Worm (Caenorhabditis elegans) whole organism, young adult: ENCODE results near the gene csn-6.
A peak's percentile ranks its signal among the peaks of the same experiment; 100 is the strongest.

ENCODE experiments used
- B0035.1 ChIP-seq: sonication (generic microtip); optimal IDR thresholded peaks from 2 replicates; lab custom pipeline; 2016; ENCODE audit warnings: missing genetic modification characterization, mild to moderate bottlenecking, missing compliant biosample characterization, missing genotype, missing genetic modification reagents
- C06A6.2 ChIP-seq: fragments of 200-800 bp; sonication (Bioruptor generic); conservative IDR thresholded peaks from 2 replicates; pipeline ENCODE4 v1.3.6; 2022; ENCODE audit warnings: missing genetic modification characterization, missing compliant biosample characterization
- D2030.7 ChIP-seq: fragments of 200-800 bp; sonication (Bioruptor generic); IDR thresholded peaks from 2 replicates; pipeline ENCODE4 v1.3.6; 2022; ENCODE audit warnings: missing genetic modification reagents, missing genetic modification characterization, missing compliant biosample characterization
- F37B4.10 ChIP-seq: fragments of 200-800 bp; sonication (Bioruptor generic); IDR thresholded peaks from 2 replicates; pipeline ENCODE4 v1.3.6; 2022; ENCODE audit warnings: missing genetic modification characterization, missing compliant biosample characterization
- F52B5.7 ChIP-seq: sonication (generic microtip); optimal IDR thresholded peaks from 2 replicates; lab custom pipeline; 2016; ENCODE audit warnings: mild to moderate bottlenecking, missing genetic modification characterization, missing compliant biosample characterization
- F57A8.1 ChIP-seq: fragments of 200-800 bp; sonication (Bioruptor generic); optimal IDR thresholded peaks from 2 replicates; lab custom pipeline; 2018; ENCODE audit warnings: mild to moderate bottlenecking, missing genetic modification characterization, moderate library complexity, missing compliant biosample characterization
- K11D2.4 ChIP-seq: fragments of 200-800 bp; sonication (Bioruptor generic); IDR thresholded peaks from 2 replicates; pipeline ENCODE4 v1.3.6; 2022; ENCODE audit warnings: missing genetic modification reagents, missing genetic modification characterization, missing compliant biosample characterization
- Y67H2A.10 ChIP-seq: fragments of 200-800 bp; sonication (Bioruptor generic); conservative IDR thresholded peaks from 2 replicates; pipeline ENCODE4 v1.3.6; 2022; ENCODE audit warnings: missing genetic modification reagents, missing genetic modification characterization, missing compliant biosample characterization
- ama-1 ChIP-seq, 3 experiments: fragments of 150-350 bp in 1 of 3; sonication (generic microtip) in 2 of 3; optimal IDR thresholded peaks; 2 replicates each; lab custom pipeline; 2014 to 2018; ENCODE audit warnings: missing biosample characterization in 2 of 3, missing genetic modification characterization in 2 of 3, missing genetic modification reagents in 2 of 3
- aptf-2 ChIP-seq: fragments of 200-800 bp; sonication (Bioruptor generic); conservative IDR thresholded peaks from 2 replicates; pipeline ENCODE4 v1.3.6; 2022; ENCODE audit warnings: missing genetic modification reagents, missing genetic modification characterization, missing compliant biosample characterization
- athp-1 ChIP-seq: sonication (generic microtip); optimal IDR thresholded peaks from 2 replicates; lab custom pipeline; 2017; ENCODE audit warnings: mild to moderate bottlenecking, missing genetic modification characterization, missing compliant biosample characterization
- attf-6 ChIP-seq: fragments of 200-800 bp; sonication (Bioruptor generic); IDR thresholded peaks from 2 replicates; pipeline ENCODE4 v1.3.6; 2022; ENCODE audit warnings: missing genetic modification reagents, missing genetic modification characterization, missing compliant biosample characterization
- bed-1 ChIP-seq: fragments of 200-800 bp; sonication (Bioruptor generic); IDR thresholded peaks from 2 replicates; pipeline ENCODE4 v1.3.6; 2022; ENCODE audit warnings: missing genetic modification reagents, missing genetic modification characterization, missing compliant biosample characterization
- cebp-2 ChIP-seq: fragments of 200-800 bp; sonication (Bioruptor generic); IDR thresholded peaks from 2 replicates; pipeline ENCODE4 v1.3.6; 2022; ENCODE audit warnings: missing genetic modification characterization, missing compliant biosample characterization
- ceh-100 ChIP-seq: fragments of 200-800 bp; sonication (Bioruptor generic); IDR thresholded peaks from 2 replicates; pipeline ENCODE4 v1.3.6; 2022; ENCODE audit warnings: missing genetic modification reagents, missing genetic modification characterization, missing compliant biosample characterization
- ceh-58 ChIP-seq: fragments of 200-800 bp; sonication (Bioruptor generic); IDR thresholded peaks from 2 replicates; pipeline ENCODE4 v1.3.6; 2022; ENCODE audit warnings: missing genetic modification characterization, missing compliant biosample characterization
- efl-1 ChIP-seq: fragments of 150-350 bp; optimal IDR thresholded peaks from 2 replicates; lab custom pipeline; 2014; ENCODE audit warnings: missing biosample characterization, missing genetic modification reagents, missing genetic modification characterization
- egl-18 ChIP-seq: fragments of 200-800 bp; sonication (Bioruptor generic); IDR thresholded peaks from 2 replicates; pipeline ENCODE4 v1.3.6; 2022; ENCODE audit warnings: missing genetic modification reagents, missing genetic modification characterization, missing compliant biosample characterization
- fkh-3 ChIP-seq: sonication (generic microtip); optimal IDR thresholded peaks from 2 replicates; lab custom pipeline; 2016; ENCODE audit warnings: mild to moderate bottlenecking, missing genetic modification characterization, missing compliant biosample characterization
- hlh-12 ChIP-seq: sonication (generic microtip); optimal IDR thresholded peaks from 2 replicates; lab custom pipeline; 2016; ENCODE audit warnings: missing genetic modification characterization, missing compliant biosample characterization
- hlh-26 ChIP-seq: fragments of 200-800 bp; sonication (Bioruptor generic); conservative IDR thresholded peaks from 2 replicates; pipeline ENCODE4 v1.3.6; 2022; ENCODE audit warnings: missing genetic modification reagents, missing genetic modification characterization, missing compliant biosample characterization
- hmg-1.2 ChIP-seq: fragments of 200-800 bp; sonication (Bioruptor generic); IDR thresholded peaks from 2 replicates; pipeline ENCODE4 v1.3.6; 2022; ENCODE audit warnings: missing genetic modification reagents, missing genetic modification characterization, missing compliant biosample characterization
- hmg-20 ChIP-seq: fragments of 200-800 bp; sonication (Bioruptor generic); IDR thresholded peaks from 2 replicates; pipeline ENCODE4 v1.3.6; 2022; ENCODE audit warnings: missing genetic modification reagents, missing genetic modification characterization, missing compliant biosample characterization
- let-526 ChIP-seq: fragments of 200-800 bp; sonication (Bioruptor generic); IDR thresholded peaks from 2 replicates; pipeline ENCODE4 v1.3.6; 2022; ENCODE audit warnings: missing genetic modification reagents, missing genetic modification characterization, missing compliant biosample characterization
- lin-26 ChIP-seq: fragments of 200-800 bp; sonication (Bioruptor generic); IDR thresholded peaks from 2 replicates; pipeline ENCODE4 v1.3.6; 2022; ENCODE audit warnings: missing genetic modification reagents, missing genetic modification characterization, missing compliant biosample characterization
- lin-35 ChIP-seq, 3 experiments: fragments of 150-350 bp in 2 of 3; sonication (generic microtip) in 1 of 3; optimal IDR thresholded peaks; 2 replicates each; lab custom pipeline; 2014 to 2018; ENCODE audit warnings: missing biosample characterization in 3 of 3, missing genetic modification characterization in 3 of 3, missing genetic modification reagents in 3 of 3
- nfya-2 ChIP-seq: fragments of 200-800 bp; sonication (Bioruptor generic); IDR thresholded peaks from 2 replicates; pipeline ENCODE4 v1.3.6; 2022; ENCODE audit warnings: missing genetic modification reagents, missing genetic modification characterization, missing compliant biosample characterization
- nfyb-1 ChIP-seq: fragments of 200-800 bp; sonication (Bioruptor generic); IDR thresholded peaks from 2 replicates; pipeline ENCODE4 v1.3.6; 2022; ENCODE audit warnings: missing genetic modification reagents, missing genetic modification characterization, missing compliant biosample characterization
- nhr-27 ChIP-seq: fragments of 200-800 bp; sonication (Bioruptor generic); optimal IDR thresholded peaks from 2 replicates; lab custom pipeline; 2018; ENCODE audit warnings: mild to moderate bottlenecking, missing genetic modification characterization, moderate library complexity, missing compliant biosample characterization
- nhr-80 ChIP-seq: sonication (generic microtip); optimal IDR thresholded peaks from 2 replicates; lab custom pipeline; 2016; ENCODE audit warnings: missing genetic modification characterization, missing compliant biosample characterization
- rec-8 ChIP-seq, 2 experiments: sonication (generic microtip); optimal IDR thresholded peaks; 2 replicates each; lab custom pipeline; 2016; ENCODE audit warnings: mild to moderate bottlenecking in 2 of 2, missing genetic modification characterization in 2 of 2, missing genetic modification reagents in 2 of 2, missing genotype in 2 of 2, missing biosample characterization in 1 of 2, missing compliant biosample characterization in 1 of 2, moderate library complexity in 1 of 2
- rpc-1 ChIP-seq, 2 experiments: fragments of 150-350 bp in 1 of 2; sonication (generic microtip) in 1 of 2; optimal IDR thresholded peaks; 2 replicates each; lab custom pipeline; 2014 to 2018; ENCODE audit warnings: missing biosample characterization in 1 of 2, missing genetic modification characterization in 1 of 2, missing genetic modification reagents in 1 of 2, missing genotype in 1 of 2
- sdz-38 ChIP-seq: sonication (generic microtip); optimal IDR thresholded peaks from 2 replicates; lab custom pipeline; 2016; ENCODE audit warnings: missing genotype, missing genetic modification characterization, missing compliant biosample characterization
- snpc-3.4 ChIP-seq: sonication (generic microtip); optimal IDR thresholded peaks from 2 replicates; lab custom pipeline; 2017; ENCODE audit warnings: missing genetic modification characterization, mild to moderate bottlenecking, missing compliant biosample characterization, antibody characterized with exemption, moderate library complexity, missing genotype, missing genetic modification reagents
- snpc-4 ChIP-seq, 5 experiments: fragments of 150-350 bp in 1 of 5; sonication (generic microtip) in 4 of 5; optimal IDR thresholded peaks; 2 replicates each; lab custom pipeline; 2014 to 2018; ENCODE audit warnings: missing genetic modification characterization in 5 of 5, missing biosample characterization in 3 of 5, antibody characterized with exemption in 2 of 5, mild to moderate bottlenecking in 2 of 5, missing compliant biosample characterization in 2 of 5, missing genotype in 2 of 5, moderate library complexity in 2 of 5, missing genetic modification reagents in 1 of 5
- unc-130 ChIP-seq: sonication (generic microtip); optimal IDR thresholded peaks from 2 replicates; lab custom pipeline; 2016; ENCODE audit warnings: missing genetic modification reagents, missing genetic modification characterization, missing compliant biosample characterization
- zfh-2 ChIP-seq: fragments of 200-800 bp; sonication (Bioruptor generic); conservative IDR thresholded peaks from 2 replicates; pipeline ENCODE4 v1.3.6; 2022; ENCODE audit warnings: missing genetic modification reagents, missing genetic modification characterization, missing compliant biosample characterization
- zim-3 ChIP-seq: sonication (generic microtip); optimal IDR thresholded peaks from 2 replicates; lab custom pipeline; 2017; ENCODE audit warnings: mild to moderate bottlenecking, missing genetic modification characterization, moderate library complexity, missing compliant biosample characterization
- ztf-25 ChIP-seq: fragments of 200-800 bp; sonication (Bioruptor generic); IDR thresholded peaks from 2 replicates; pipeline ENCODE4 v1.3.6; 2022; ENCODE audit warnings: missing genetic modification reagents, missing genetic modification characterization, missing compliant biosample characterization
- ztf-6 ChIP-seq: fragments of 200-800 bp; sonication (Bioruptor generic); IDR thresholded peaks from 2 replicates; pipeline ENCODE4 v1.3.6; 2022; ENCODE audit warnings: missing genetic modification reagents, missing genetic modification characterization, missing compliant biosample characterization

The csn-6 gene

DNA sequence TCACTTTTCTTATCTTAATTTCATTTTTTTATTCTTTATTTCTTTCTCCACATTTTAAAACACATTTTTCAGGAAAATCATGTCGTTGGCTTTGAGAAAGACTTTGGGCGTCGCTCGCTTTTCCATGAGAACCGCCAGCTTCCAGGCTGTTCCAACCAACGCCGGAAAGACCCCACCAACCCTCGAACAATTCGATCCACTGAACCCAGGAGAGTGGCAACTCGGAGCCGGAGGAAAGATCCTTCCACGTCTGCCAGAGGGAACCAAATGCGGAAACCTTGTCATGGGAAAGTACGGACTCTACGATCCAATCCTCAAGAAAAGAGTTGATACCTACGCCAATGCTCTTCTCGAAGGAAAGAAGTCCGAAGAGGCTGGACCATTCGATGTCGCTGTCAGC is 515 bp upstream of the csn-6 start, which contains the start of gene kdp-1 (continued):
- no peak for TF ChIP-seq efl-1 (GFP tag; lab: Kevin White, UChicago)
- TF ChIP-seq ztf-6, result no peak
- TF ChIP-seq zfh-2 (GFP tag; lab: Robert Waterston, UW), result peak; percentile 66; the same call in 1 of the 2 replicates
- TF ChIP-seq attf-6, result 0 out of 2 replicates have a peak, but pooled peaks have one; percentile 38
- no peak for TF ChIP-seq bed-1 (GFP tag; lab: Robert Waterston, UW)
- no peak for TF ChIP-seq hmg-1.2 (GFP tag; lab: Robert Waterston, UW)
- TF ChIP-seq B0035.1, result no peak
- TF ChIP-seq F52B5.7 (tag; lab: Kevin White, UChicago), result peak; percentile 2
- TF ChIP-seq ceh-58 (GFP tag; lab: Robert Waterston, UW), result no peak
- TF ChIP-seq snpc-4 (GFP tag; optimal IDR thresholded peaks at IDR 0.05; lab: Kevin White, UChicago), result no peak
- TF ChIP-seq snpc-4 (tag; optimal IDR thresholded peaks at IDR 0.05; lab: Kevin White, UChicago), result peak in 1 of 4 experiments; percentile 45
- peak; percentile 35 for TF ChIP-seq fkh-3 (tag; lab: Kevin White, UChicago)
- TF ChIP-seq nfya-2 (GFP tag; lab: Robert Waterston, UW), result 0 out of 2 replicates have a peak, but pooled peaks have one; percentile 60
- no peak for TF ChIP-seq cebp-2 (GFP tag; lab: Robert Waterston, UW)
- 0 out of 2 replicates have a peak, but pooled peaks have one; percentile 53 for TF ChIP-seq ztf-25 (GFP tag; lab: Robert Waterston, UW)
- TF ChIP-seq hlh-12 (tag; lab: Kevin White, UChicago), result no peak
- no peak for TF ChIP-seq hlh-26 (GFP tag; lab: Robert Waterston, UW)
- TF ChIP-seq sdz-38 (tag; lab: Kevin White, UChicago), result no peak
- TF ChIP-seq zim-3 (tag; lab: Kevin White, UChicago), result peak; percentile 51
- no peak for TF ChIP-seq rpc-1 (optimal IDR thresholded peaks at IDR 0.05; lab: Kevin White, UChicago)
- no peak for TF ChIP-seq rpc-1 (tag; optimal IDR thresholded peaks at IDR 0.05; lab: Kevin White, UChicago)
- no peak for TF ChIP-seq ama-1 (optimal IDR thresholded peaks at IDR 0.05; lab: Kevin White, UChicago)
- TF ChIP-seq ama-1 (GFP tag; optimal IDR thresholded peaks at IDR 0.05; lab: Kevin White, UChicago), result no peak
- TF ChIP-seq hmg-20 (GFP tag; lab: Robert Waterston, UW), result no peak
- no peak for TF ChIP-seq C06A6.2 (GFP tag; lab: Robert Waterston, UW)
- no peak for TF ChIP-seq aptf-2 (GFP tag; lab: Robert Waterston, UW)
- no peak for TF ChIP-seq nhr-80 (tag; lab: Kevin White, UChicago)
- TF ChIP-seq egl-18 (GFP tag; lab: Robert Waterston, UW), result no peak
- no peak for TF ChIP-seq snpc-3.4
- no peak for TF ChIP-seq F57A8.1 (GFP tag; lab: Kevin White, UChicago)
- no peak for TF ChIP-seq K11D2.4 (GFP tag; lab: Robert Waterston, UW)
- TF ChIP-seq lin-26, result no peak
- peak in 1 of 2 experiments; percentile 42 for TF ChIP-seq rec-8 (tag; optimal IDR thresholded peaks at IDR 0.05; lab: Kevin White, UChicago)
- TF ChIP-seq Y67H2A.10 (GFP tag; lab: Robert Waterston, UW), result no peak
- no peak for TF ChIP-seq lin-35 (GFP tag; optimal IDR thresholded peaks at IDR 0.05; lab: Kevin White, UChicago)
- TF ChIP-seq athp-1 (tag; lab: Kevin White, UChicago), result no peak
- no peak for TF ChIP-seq D2030.7 (GFP tag; lab: Robert Waterston, UW)
- TF ChIP-seq let-526 (GFP tag; lab: Robert Waterston, UW), result no peak
- no peak for TF ChIP-seq F37B4.10 (GFP tag; lab: Robert Waterston, UW)
- TF ChIP-seq nhr-27, result no peak
- no peak for TF ChIP-seq ceh-100 (GFP tag; lab: Robert Waterston, UW)
- 0 out of 2 replicates have a peak, but pooled peaks have one; percentile 31 for TF ChIP-seq nfyb-1
- no peak for TF ChIP-seq unc-130 (GFP tag; lab: Kevin White, UChicago)
